Worm (Caenorhabditis elegans) whole organism, young adult: ENCODE data around the gene F25F2.1.
A peak's percentile ranks its signal among the peaks of the same experiment; 100 is the strongest.

Experiments
- B0019.2 ChIP-seq: fragments of 200-800 bp; sonication (Bioruptor generic); conservative IDR thresholded peaks from 2 replicates; pipeline ENCODE4 v1.3.6; 2022; ENCODE audit warnings: missing genetic modification reagents, missing genetic modification characterization, missing compliant biosample characterization
- B0261.1 ChIP-seq: sonication (generic microtip); optimal IDR thresholded peaks from 2 replicates; lab custom pipeline; 2016; ENCODE audit warnings: mild to moderate bottlenecking, missing genetic modification characterization, moderate library complexity, missing compliant biosample characterization
- F33H1.4 ChIP-seq: fragments of 200-800 bp; sonication (Bioruptor generic); IDR thresholded peaks from 2 replicates; pipeline ENCODE4 v1.3.6; 2022; ENCODE audit warnings: missing genetic modification reagents, missing genetic modification characterization, missing compliant biosample characterization
- F37B4.10 ChIP-seq: fragments of 200-800 bp; sonication (Bioruptor generic); IDR thresholded peaks from 2 replicates; pipeline ENCODE4 v1.3.6; 2022; ENCODE audit warnings: missing genetic modification characterization, missing compliant biosample characterization
- F49E8.2 ChIP-seq: sonication (generic microtip); optimal IDR thresholded peaks from 3 replicates; lab custom pipeline; 2017; ENCODE audit warnings: missing genetic modification characterization, mild to moderate bottlenecking, missing compliant biosample characterization, antibody characterized with exemption, moderate library complexity; ENCODE audit not compliant: insufficient read depth
- F57C9.4 ChIP-seq: sonication (generic microtip); optimal IDR thresholded peaks from 2 replicates; lab custom pipeline; 2017; ENCODE audit warnings: mild to moderate bottlenecking, missing genetic modification characterization, missing compliant biosample characterization
- T07F8.4 ChIP-seq: sonication (generic microtip); optimal IDR thresholded peaks from 2 replicates; lab custom pipeline; 2016; ENCODE audit warnings: mild to moderate bottlenecking, missing genetic modification characterization, moderate library complexity, missing compliant biosample characterization
- aptf-2 ChIP-seq: fragments of 200-800 bp; sonication (Bioruptor generic); conservative IDR thresholded peaks from 2 replicates; pipeline ENCODE4 v1.3.6; 2022; ENCODE audit warnings: missing genetic modification reagents, missing genetic modification characterization, missing compliant biosample characterization
- aptf-3 ChIP-seq: fragments of 200-800 bp; sonication (Bioruptor generic); IDR thresholded peaks from 2 replicates; pipeline ENCODE4 v1.3.6; 2022; ENCODE audit warnings: missing genetic modification characterization, missing compliant biosample characterization
- attf-3 ChIP-seq: fragments of 200-800 bp; sonication (Bioruptor generic); conservative IDR thresholded peaks from 2 replicates; pipeline ENCODE4 v1.3.6; 2022; ENCODE audit warnings: missing genetic modification reagents, missing genetic modification characterization, missing compliant biosample characterization
- attf-5 ChIP-seq: fragments of 200-800 bp; sonication (Bioruptor generic); optimal IDR thresholded peaks from 2 replicates; lab custom pipeline; 2018; ENCODE audit warnings: mild to moderate bottlenecking, missing genetic modification characterization, missing compliant biosample characterization
- bed-2 ChIP-seq: fragments of 200-800 bp; sonication (Bioruptor generic); IDR thresholded peaks from 2 replicates; pipeline ENCODE4 v1.3.6; 2022; ENCODE audit warnings: missing genetic modification reagents, missing genetic modification characterization, missing compliant biosample characterization
- cebp-2 ChIP-seq: fragments of 200-800 bp; sonication (Bioruptor generic); IDR thresholded peaks from 2 replicates; pipeline ENCODE4 v1.3.6; 2022; ENCODE audit warnings: missing genetic modification characterization, missing compliant biosample characterization
- ceh-58 ChIP-seq: fragments of 200-800 bp; sonication (Bioruptor generic); IDR thresholded peaks from 2 replicates; pipeline ENCODE4 v1.3.6; 2022; ENCODE audit warnings: missing genetic modification characterization, missing compliant biosample characterization
- ceh-91 ChIP-seq: fragments of 200-800 bp; sonication (Bioruptor generic); IDR thresholded peaks from 2 replicates; pipeline ENCODE4 v1.3.6; 2022; ENCODE audit warnings: missing genetic modification reagents, missing genetic modification characterization, missing compliant biosample characterization
- die-1 ChIP-seq: sonication (generic microtip); optimal IDR thresholded peaks from 2 replicates; lab custom pipeline; 2016; ENCODE audit warnings: missing genotype, mild to moderate bottlenecking, missing genetic modification characterization, missing compliant biosample characterization
- dox-1 ChIP-seq: fragments of 200-800 bp; sonication (Bioruptor generic); IDR thresholded peaks from 2 replicates; pipeline ENCODE4 v1.3.6; 2022; ENCODE audit warnings: missing genetic modification reagents, missing genetic modification characterization, missing compliant biosample characterization
- dpff-1 ChIP-seq: sonication (generic microtip); optimal IDR thresholded peaks from 2 replicates; lab custom pipeline; 2017; ENCODE audit warnings: mild to moderate bottlenecking, missing genetic modification characterization, missing compliant biosample characterization
- egl-44 ChIP-seq: fragments of 200-800 bp; sonication (Bioruptor generic); IDR thresholded peaks from 2 replicates; pipeline ENCODE4 v1.3.6; 2022; ENCODE audit warnings: missing genetic modification reagents, missing genetic modification characterization, missing compliant biosample characterization
- ekl-4 ChIP-seq: fragments of 200-800 bp; sonication (Bioruptor generic); IDR thresholded peaks from 2 replicates; pipeline ENCODE4 v1.3.6; 2022; ENCODE audit warnings: missing genetic modification reagents, missing genetic modification characterization, missing compliant biosample characterization
- ets-4 ChIP-seq: fragments of 200-800 bp; sonication (Bioruptor generic); optimal IDR thresholded peaks from 2 replicates; lab custom pipeline; 2018; ENCODE audit warnings: mild to moderate bottlenecking, missing genetic modification characterization, missing compliant biosample characterization
- hsf-1 ChIP-seq: fragments of 200-800 bp; sonication (Bioruptor generic); IDR thresholded peaks from 2 replicates; pipeline ENCODE4 v1.3.6; 2022; ENCODE audit warnings: missing genetic modification reagents, missing genetic modification characterization, missing compliant biosample characterization
- let-526 ChIP-seq: fragments of 200-800 bp; sonication (Bioruptor generic); IDR thresholded peaks from 2 replicates; pipeline ENCODE4 v1.3.6; 2022; ENCODE audit warnings: missing genetic modification reagents, missing genetic modification characterization, missing compliant biosample characterization
- lin-35 ChIP-seq, 3 experiments: fragments of 150-350 bp in 2 of 3; sonication (generic microtip) in 1 of 3; optimal IDR thresholded peaks; 2 replicates each; lab custom pipeline; 2014 to 2018; ENCODE audit warnings: missing biosample characterization in 3 of 3, missing genetic modification characterization in 3 of 3, missing genetic modification reagents in 3 of 3
- lir-1 ChIP-seq: fragments of 200-800 bp; sonication (Bioruptor generic); conservative IDR thresholded peaks from 2 replicates; pipeline ENCODE4 v1.3.6; 2022; ENCODE audit warnings: missing genetic modification reagents, missing genetic modification characterization, missing compliant biosample characterization
- lsl-1 ChIP-seq: fragments of 200-800 bp; sonication (Bioruptor generic); optimal IDR thresholded peaks from 2 replicates; lab custom pipeline; 2018; ENCODE audit warnings: mild to moderate bottlenecking, missing genetic modification characterization, moderate library complexity, missing compliant biosample characterization
- lsy-27 ChIP-seq: sonication (generic microtip); optimal IDR thresholded peaks from 2 replicates; lab custom pipeline; 2017; ENCODE audit warnings: missing genetic modification characterization, mild to moderate bottlenecking, missing compliant biosample characterization, antibody characterized with exemption, missing genotype, borderline replicate concordance; ENCODE audit not compliant: insufficient read depth
- madf-10 ChIP-seq: sonication (generic microtip); optimal IDR thresholded peaks from 2 replicates; lab custom pipeline; 2016; ENCODE audit warnings: mild to moderate bottlenecking, missing genetic modification characterization, missing compliant biosample characterization
- madf-6 ChIP-seq: fragments of 200-800 bp; sonication (Bioruptor generic); IDR thresholded peaks from 2 replicates; pipeline ENCODE4 v1.3.6; 2022; ENCODE audit warnings: missing genetic modification reagents, missing genetic modification characterization, missing compliant biosample characterization
- madf-8 ChIP-seq: fragments of 200-800 bp; sonication (Bioruptor generic); conservative IDR thresholded peaks from 2 replicates; pipeline ENCODE4 v1.3.6; 2022; ENCODE audit warnings: missing genetic modification reagents, missing genetic modification characterization, missing compliant biosample characterization
- mcd-1 ChIP-seq: fragments of 200-800 bp; sonication (Bioruptor generic); IDR thresholded peaks from 2 replicates; pipeline ENCODE4 v1.3.6; 2022; ENCODE audit warnings: missing genetic modification reagents, missing genetic modification characterization, missing compliant biosample characterization
- mel-28 ChIP-seq: sonication (generic microtip); optimal IDR thresholded peaks from 2 replicates; lab custom pipeline; 2016; ENCODE audit warnings: borderline replicate concordance, mild to moderate bottlenecking, missing genetic modification characterization, missing compliant biosample characterization
- mes-4 ChIP-seq: sonication (generic microtip); optimal IDR thresholded peaks from 2 replicates; lab custom pipeline; 2016; ENCODE audit warnings: missing genotype, missing genetic modification characterization, missing compliant biosample characterization
- nhr-120 ChIP-seq: fragments of 200-800 bp; sonication (Bioruptor generic); IDR thresholded peaks from 2 replicates; pipeline ENCODE4 v1.3.6; 2022; ENCODE audit warnings: missing genetic modification characterization, missing compliant biosample characterization
- nhr-80 ChIP-seq: sonication (generic microtip); optimal IDR thresholded peaks from 2 replicates; lab custom pipeline; 2016; ENCODE audit warnings: missing genetic modification characterization, missing compliant biosample characterization
- pbrm-1 ChIP-seq: fragments of 200-800 bp; sonication (Bioruptor generic); IDR thresholded peaks from 2 replicates; pipeline ENCODE4 v1.3.6; 2022; ENCODE audit warnings: missing genetic modification reagents, missing genetic modification characterization, missing compliant biosample characterization
- repo-1 ChIP-seq: sonication (generic microtip); optimal IDR thresholded peaks from 2 replicates; lab custom pipeline; 2017; ENCODE audit warnings: mild to moderate bottlenecking, missing genetic modification characterization, missing compliant biosample characterization
- sdz-38 ChIP-seq: sonication (generic microtip); optimal IDR thresholded peaks from 2 replicates; lab custom pipeline; 2016; ENCODE audit warnings: missing genotype, missing genetic modification characterization, missing compliant biosample characterization
- sea-2 ChIP-seq: fragments of 200-800 bp; sonication (Bioruptor generic); IDR thresholded peaks from 2 replicates; pipeline ENCODE4 v1.3.6; 2022; ENCODE audit warnings: missing genetic modification characterization, missing compliant biosample characterization
- snpc-4 ChIP-seq, 5 experiments: fragments of 150-350 bp in 1 of 5; sonication (generic microtip) in 4 of 5; optimal IDR thresholded peaks; 2 replicates each; lab custom pipeline; 2014 to 2018; ENCODE audit warnings: missing genetic modification characterization in 5 of 5, missing biosample characterization in 3 of 5, antibody characterized with exemption in 2 of 5, mild to moderate bottlenecking in 2 of 5, missing compliant biosample characterization in 2 of 5, missing genotype in 2 of 5, moderate library complexity in 2 of 5, missing genetic modification reagents in 1 of 5
- tbx-9 ChIP-seq: sonication (generic microtip); optimal IDR thresholded peaks from 2 replicates; lab custom pipeline; 2016; ENCODE audit warnings: borderline replicate concordance, missing genetic modification characterization, inconsistent platforms, missing compliant biosample characterization
- tlf-1 ChIP-seq: fragments of 200-800 bp; sonication (Bioruptor generic); optimal IDR thresholded peaks from 2 replicates; lab custom pipeline; 2018; ENCODE audit warnings: mild to moderate bottlenecking, missing genetic modification characterization, missing compliant biosample characterization
- ztf-25 ChIP-seq: fragments of 200-800 bp; sonication (Bioruptor generic); IDR thresholded peaks from 2 replicates; pipeline ENCODE4 v1.3.6; 2022; ENCODE audit warnings: missing genetic modification reagents, missing genetic modification characterization, missing compliant biosample characterization

The F25F2.1 gene

DNA sequence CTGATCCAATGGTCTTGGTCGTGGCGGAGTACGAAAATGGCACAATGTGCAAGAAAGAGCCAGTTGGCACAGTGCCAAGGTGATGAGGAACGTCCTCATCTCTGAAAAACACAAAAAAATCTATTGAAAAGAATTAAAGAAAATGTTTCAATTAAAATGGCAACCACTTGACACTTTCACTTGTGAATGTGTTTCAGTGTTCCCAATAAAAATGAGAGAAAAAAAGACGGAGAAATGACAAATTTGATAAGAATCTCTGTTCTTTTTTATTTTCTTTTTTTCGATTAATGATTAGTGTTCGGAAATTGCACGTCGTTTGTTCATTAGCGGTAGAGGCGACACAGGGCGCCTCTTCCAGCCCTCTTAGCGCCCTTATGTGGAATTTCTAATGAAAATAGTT lies 41.4 kb upstream of the F25F2.1 start, which contains the start of gene ndg-4 (continued):
- TF ChIP-seq repo-1, result no peak
- TF ChIP-seq F37B4.10 (GFP tag; lab: Robert Waterston, UW), result no peak

DNA sequence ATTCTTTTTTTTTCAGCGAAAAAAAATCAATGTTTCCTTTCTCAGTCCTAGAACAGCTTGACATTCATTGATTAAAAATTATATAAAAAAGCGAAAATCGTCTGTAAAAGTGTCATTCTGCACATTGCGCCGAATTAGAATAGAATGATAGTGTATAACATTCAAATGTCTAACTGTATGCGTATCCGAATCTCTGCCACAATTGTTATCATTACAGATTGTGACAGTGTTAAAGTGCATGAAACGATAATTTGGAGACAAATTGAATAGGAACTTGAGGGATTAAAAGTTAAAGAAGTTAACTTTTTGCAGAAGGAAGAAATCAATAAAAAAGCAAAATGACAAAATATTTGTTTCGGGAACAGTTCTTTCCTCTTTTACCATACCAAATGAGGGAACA lies 40.3 kb upstream of the F25F2.1 start:
- TF ChIP-seq dpff-1 (tag; lab: Kevin White, UChicago) (no peak), F33H1.4 (GFP tag; lab: Robert Waterston, UW) (no peak), sea-2 (no peak), pbrm-1 (GFP tag; lab: Robert Waterston, UW) (no peak), bed-2 (no peak), nhr-80 (tag; lab: Kevin White, UChicago) (peak; percentile 72), sdz-38 (tag; lab: Kevin White, UChicago) (no peak), lir-1 (GFP tag; lab: Robert Waterston, UW) (no peak)
- TF ChIP-seq, all 124 proteins: peak for 1

ce11 chrIII:4468812-4469211 lies 39.8 kb upstream of the F25F2.1 start, which contains the start of gene mstr-2:
mstr-2 (plus strand) TSS chrIII:4469112.
- no peak for TF ChIP-seq hsf-1 (GFP tag; lab: Robert Waterston, UW)
- TF ChIP-seq mel-28, result no peak
- no peak for TF ChIP-seq ceh-91
- TF ChIP-seq egl-44 (GFP tag; lab: Robert Waterston, UW), result no peak
- TF ChIP-seq nhr-120, result no peak
- no peak for TF ChIP-seq tbx-9
- TF ChIP-seq die-1, result no peak
- TF ChIP-seq lin-35 (GFP tag; optimal IDR thresholded peaks at IDR 0.05; lab: Kevin White, UChicago), result no peak
- TF ChIP-seq F37B4.10 (GFP tag; lab: Robert Waterston, UW), result no peak
- TF ChIP-seq madf-6 (GFP tag; lab: Robert Waterston, UW), result no peak
- TF ChIP-seq ets-4 (GFP tag; lab: Kevin White, UChicago), result no peak
- TF ChIP-seq aptf-3, result no peak
- no peak for TF ChIP-seq dox-1 (GFP tag; lab: Robert Waterston, UW)

ce11 chrIII:4470793-4471192 lies 37.9 kb upstream of the F25F2.1 start:
- TF ChIP-seq cebp-2 (GFP tag; lab: Robert Waterston, UW) (no peak), F57C9.4 (tag; lab: Kevin White, UChicago) (peak; percentile 72), ceh-58 (no peak), B0019.2 (peak; percentile 53; the same call in 1 of the 2 replicates), madf-8 (GFP tag; lab: Robert Waterston, UW) (no peak; the same call in 1 of the 2 replicates), madf-10 (tag; lab: Kevin White, UChicago) (peak; percentile 72), F49E8.2 (peak; percentile 75), snpc-4 (GFP tag; optimal IDR thresholded peaks at IDR 0.05; lab: Kevin White, UChicago) (no peak), snpc-4 (tag; optimal IDR thresholded peaks at IDR 0.05; lab: Kevin White, UChicago) (peak in 3 of 4 experiments; percentile 67 to 77 (median 75)), ceh-91 (0 out of 2 replicates have a peak, but pooled peaks have one; percentile 20), let-526 (GFP tag; lab: Robert Waterston, UW) (peak; percentile 67; the same call in 1 of the 2 replicates), aptf-3 (0 out of 2 replicates have a peak, but pooled peaks have one; percentile 75), B0261.1 (tag; lab: Kevin White, UChicago) (peak; percentile 93), F33H1.4 (GFP tag; lab: Robert Waterston, UW) (peak; percentile 58), mcd-1 (GFP tag; lab: Robert Waterston, UW) (peak; percentile 70), mes-4 (tag; lab: Kevin White, UChicago) (peak; percentile 78), lsl-1 (peak; percentile 64), attf-3 (GFP tag; lab: Robert Waterston, UW) (no peak; the same call in 1 of the 2 replicates), tlf-1 (peak; percentile 13), ztf-25 (peak; percentile 67; the same call in 1 of the 2 replicates), aptf-2 (GFP tag; lab: Robert Waterston, UW) (no peak), T07F8.4 (tag; lab: Kevin White, UChicago) (peak; percentile 53), pbrm-1 (GFP tag; lab: Robert Waterston, UW) (peak; percentile 84), lsy-27 (tag; lab: Kevin White, UChicago) (no peak), ets-4 (GFP tag; lab: Kevin White, UChicago) (no peak), repo-1 (peak; percentile 81), attf-5 (GFP tag; lab: Kevin White, UChicago) (peak; percentile 52), madf-6 (GFP tag; lab: Robert Waterston, UW) (peak; percentile 77), ekl-4 (peak; percentile 50; the same call in 1 of the 2 replicates)
